Fruit fly (Drosophila melanogaster) whole organism, wandering third instar larva: ENCODE measurements around the gene Brr2.

Experiments used
- CG32264 ChIP-seq: fragments of 200-800 bp; sonication (Bioruptor generic); optimal IDR thresholded peaks from 2 replicates; lab custom pipeline; 2016; ENCODE audit warnings: missing biosample characterization, missing genetic modification characterization
- CG9705 ChIP-seq: fragments of 200-800 bp; sonication (Bioruptor generic); optimal IDR thresholded peaks from 2 replicates; lab custom pipeline; 2018; ENCODE audit warnings: missing biosample characterization, mild to moderate bottlenecking, missing genetic modification characterization
- CrebA ChIP-seq: fragments of 200-800 bp; sonication (Bioruptor generic); optimal IDR thresholded peaks from 2 replicates; lab custom pipeline; 2016; ENCODE audit warnings: missing biosample characterization, mild to moderate bottlenecking, missing genetic modification characterization, borderline replicate concordance
- Dfd ChIP-seq: fragments of >200 bp; optimal IDR thresholded peaks from 2 replicates; lab custom pipeline; 2017; ENCODE audit warnings: missing biosample characterization, missing genetic modification characterization
- Dif ChIP-seq: fragments of 200-275, 200-300 bp; sonication (Bioruptor generic); optimal IDR thresholded peaks from 2 replicates; lab custom pipeline; 2018; ENCODE audit warnings: missing biosample characterization, missing genetic modification characterization; ENCODE audit not compliant: partially characterized antibody
- HLH106 ChIP-seq: fragments of 200-800 bp; optimal IDR thresholded peaks from 3 replicates; lab custom pipeline; 2019; ENCODE audit warnings: missing biosample characterization, mild to moderate bottlenecking, missing genetic modification characterization, moderate library complexity
- Hr83 ChIP-seq: fragments of 200-300 bp; sonication (Bioruptor generic); optimal IDR thresholded peaks from 2 replicates; lab custom pipeline; 2016; ENCODE audit warnings: missing biosample characterization, mild to moderate bottlenecking, missing genetic modification characterization, moderate library complexity; ENCODE audit not compliant: poor library complexity, severe bottlenecking
- Jra ChIP-seq: sonication (Bioruptor generic); optimal IDR thresholded peaks from 2 replicates; lab custom pipeline; 2016; ENCODE audit warnings: missing biosample characterization, missing genetic modification characterization
- Mio ChIP-seq: sonication (Bioruptor generic); optimal IDR thresholded peaks from 2 replicates; lab custom pipeline; 2016; ENCODE audit warnings: missing biosample characterization, missing genetic modification characterization
- Rel ChIP-seq, 2 experiments: fragments of 200-800 bp; sonication (Bioruptor generic) in 1 of 2; optimal IDR thresholded peaks; 2 replicates in 1 of 2; 3 replicates in 1 of 2; lab custom pipeline; 2016 to 2019; ENCODE audit warnings: mild to moderate bottlenecking in 2 of 2, missing biosample characterization in 2 of 2, missing genetic modification characterization in 2 of 2, moderate library complexity in 1 of 2
- Vsx2 ChIP-seq: fragments of 200-300, 225-300 bp; sonication (Bioruptor generic); optimal IDR thresholded peaks from 2 replicates; lab custom pipeline; 2018; ENCODE audit warnings: missing biosample characterization, missing genetic modification characterization; ENCODE audit not compliant: partially characterized antibody
- dl ChIP-seq, 2 experiments: fragments of 175-275, 200-275 bp in 1 of 2; fragments of 200-275 bp in 1 of 2; sonication (Bioruptor generic); optimal IDR thresholded peaks; lab custom pipeline; 2018; ENCODE audit warnings: mild to moderate bottlenecking in 2 of 2, missing biosample characterization in 2 of 2, missing genetic modification characterization in 2 of 2, moderate library complexity in 2 of 2; ENCODE audit not compliant: partially characterized antibody in 2 of 2, insufficient read depth in 1 of 2
- dmrt93B ChIP-seq: fragments of 200-800 bp; sonication (Bioruptor generic); optimal IDR thresholded peaks from 2 replicates; lab custom pipeline; 2018; ENCODE audit warnings: missing biosample characterization, mild to moderate bottlenecking, missing genetic modification characterization
- dsf ChIP-seq: sonication (Bioruptor generic); optimal IDR thresholded peaks from 2 replicates; lab custom pipeline; 2016; ENCODE audit warnings: missing biosample characterization, missing genetic modification characterization, borderline replicate concordance
- foxo ChIP-seq, 2 experiments: fragments of 200-800 bp; sonication (Bioruptor generic); optimal IDR thresholded peaks; 2 replicates in 1 of 2; 3 replicates in 1 of 2; lab custom pipeline; 2016 to 2017; ENCODE audit warnings: missing biosample characterization in 2 of 2, missing genetic modification characterization in 2 of 2
- fru ChIP-seq: fragments of 200-800 bp; sonication (Bioruptor generic); optimal IDR thresholded peaks from 3 replicates; lab custom pipeline; 2016; ENCODE audit warnings: missing biosample characterization, mild to moderate bottlenecking, missing genetic modification characterization
- h ChIP-seq: fragments of 200-800 bp; sonication (Bioruptor generic); optimal IDR thresholded peaks from 3 replicates; lab custom pipeline; 2016; ENCODE audit warnings: missing biosample characterization, mild to moderate bottlenecking, missing genetic modification characterization
- jim ChIP-seq: fragments of 175-275, 200-325 bp; sonication (Bioruptor generic); optimal IDR thresholded peaks from 2 replicates; lab custom pipeline; 2016; ENCODE audit warnings: missing biosample characterization, mild to moderate bottlenecking, missing genetic modification characterization
- lola ChIP-seq: fragments of >200 bp; optimal IDR thresholded peaks from 2 replicates; lab custom pipeline; 2017; ENCODE audit warnings: missing biosample characterization, missing genetic modification characterization
- pan ChIP-seq: fragments of >200 bp; optimal IDR thresholded peaks from 2 replicates; lab custom pipeline; 2017
- psq ChIP-seq: fragments of 200-800 bp; sonication (Bioruptor generic); optimal IDR thresholded peaks from 3 replicates; lab custom pipeline; 2017; ENCODE audit warnings: missing biosample characterization, mild to moderate bottlenecking, missing genetic modification characterization, moderate library complexity
- rgr ChIP-seq: fragments of 200-800 bp; sonication (Bioruptor generic); optimal IDR thresholded peaks from 3 replicates; lab custom pipeline; 2016; ENCODE audit warnings: missing biosample characterization, mild to moderate bottlenecking, missing genetic modification characterization
- sage ChIP-seq: fragments of 200-800 bp; sonication (Bioruptor generic); optimal IDR thresholded peaks from 2 replicates; lab custom pipeline; 2016; ENCODE audit warnings: missing biosample characterization, mild to moderate bottlenecking, missing genetic modification characterization
- usp ChIP-seq: fragments of >200 bp; optimal IDR thresholded peaks from 2 replicates; lab custom pipeline; 2017; ENCODE audit warnings: missing biosample characterization, missing genetic modification characterization
- woc ChIP-seq: sonication (Bioruptor generic); optimal IDR thresholded peaks from 2 replicates; lab custom pipeline; 2016; ENCODE audit warnings: missing biosample characterization, mild to moderate bottlenecking, missing genetic modification characterization

The Brr2 gene

dm6 chr3L:15977565-15977964 is 9.9 kb upstream of the Brr2 start (continued):
- TF ChIP-seq rgr (GFP tag; lab: Kevin White, UChicago) = peak; percentile 88

- no peak for TF ChIP-seq Dif
Observed at dm6 chr3L:15976758-15977157, 9.1 kb upstream of the Brr2 start, which contains the start of gene CG17029. Gene CG17029 (plus strand): TSS chr3L:15976870.

- TF ChIP-seq dl (GFP tag; optimal IDR thresholded peaks at IDR 0.05; lab: Kevin White, UChicago; ENCODE audit: insufficient read depth in 1 of 2, partially characterized antibody in 2 of 2) (no peak), sage (GFP tag; lab: Kevin White, UChicago) (no peak), Rel (GFP tag; optimal IDR thresholded peaks at IDR 0.05; lab: Kevin White, UChicago) (no peak), Rel (tag; optimal IDR thresholded peaks at IDR 0.05; lab: Kevin White, UChicago) (no peak), Jra (GFP tag; lab: Kevin White, UChicago) (no peak), HLH106 (tag; lab: Kevin White, UChicago) (no peak), pan (no peak), Hr83 (GFP tag; lab: Kevin White, UChicago) (no peak), CG32264 (GFP tag; lab: Kevin White, UChicago) (no peak), rgr (GFP tag; lab: Kevin White, UChicago) (no peak), Vsx2 (GFP tag; lab: Kevin White, UChicago) (no peak), h (GFP tag; lab: Kevin White, UChicago) (no peak), dmrt93B (no peak)
Observed at dm6 chr3L:15975068-15975467, 7.4 kb upstream of the Brr2 start, which contains the start of gene CG17026. Gene CG17026 (plus strand): TSS chr3L:15975368.

dm6 chr3L:15974166-15974565 is 6.5 kb upstream of the Brr2 start:
- TF ChIP-seq Dfd (no peak), Mio (no peak), Jra (GFP tag; lab: Kevin White, UChicago) (no peak), lola (no peak), CG9705 (no peak), Vsx2 (GFP tag; lab: Kevin White, UChicago) (no peak), sage (GFP tag; lab: Kevin White, UChicago) (no peak), h (GFP tag; lab: Kevin White, UChicago) (no peak), jim (GFP tag; lab: Kevin White, UChicago) (no peak), CG32264 (GFP tag; lab: Kevin White, UChicago) (no peak), pan (no peak), Hr83 (GFP tag; lab: Kevin White, UChicago) (no peak), usp (no peak), CrebA (GFP tag; lab: Kevin White, UChicago) (no peak)
- TF ChIP-seq, all 38 proteins: peak for 0

- TF ChIP-seq fru (no peak), HLH106 (tag; lab: Kevin White, UChicago) (no peak), woc (GFP tag; lab: Kevin White, UChicago) (no peak), dsf (GFP tag; lab: Kevin White, UChicago) (no peak), foxo (GFP tag; optimal IDR thresholded peaks at IDR 0.05; lab: Kevin White, UChicago) (no peak), psq (GFP tag; lab: Kevin White, UChicago) (no peak)
Observed at dm6 chr3L:15968686-15969085, 1.0 kb upstream of the Brr2 start.

DNA sequence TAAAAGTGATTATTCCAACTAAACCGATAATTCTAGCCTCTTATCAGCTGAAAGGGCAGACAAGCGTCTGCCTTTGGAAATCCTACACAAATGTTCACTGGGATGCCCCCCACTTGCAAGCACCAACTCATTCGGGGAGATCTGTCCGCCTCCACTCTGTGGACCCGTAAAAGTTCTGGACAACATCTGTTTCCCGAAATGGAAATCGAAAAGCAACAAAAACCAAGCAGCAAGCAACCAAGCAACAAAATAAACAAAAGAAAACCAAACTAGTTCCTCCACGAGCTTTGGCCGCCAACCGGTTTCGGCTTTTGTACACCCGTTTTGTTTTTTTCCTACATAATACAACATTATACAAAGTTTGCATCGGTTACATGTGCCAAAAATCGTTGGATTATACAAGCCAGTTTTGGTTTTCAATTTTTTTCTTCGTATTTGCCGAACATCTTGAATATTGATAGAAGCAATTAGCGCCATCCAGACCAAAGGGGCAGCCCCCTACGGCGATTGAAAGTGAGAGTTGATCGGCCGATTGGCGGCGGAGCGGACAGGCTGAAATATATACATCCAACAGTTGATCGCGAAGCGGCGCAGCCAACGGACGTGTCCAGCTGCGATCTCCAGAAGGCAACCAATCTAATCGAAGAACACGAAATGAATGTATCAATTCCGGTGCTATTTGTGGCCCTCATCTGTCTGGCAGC is 8.9 kb downstream of the Brr2 start, which contains the start of gene CG17032:
CG17032 (plus strand) TSS at position 232 of the 704 bp plus-strand sequence.
- no peak for TF ChIP-seq Dfd
- TF ChIP-seq h (GFP tag; lab: Kevin White, UChicago) = no peak
- peak; percentile 22 for TF ChIP-seq psq (GFP tag; lab: Kevin White, UChicago)
- TF ChIP-seq Rel (GFP tag; optimal IDR thresholded peaks at IDR 0.05; lab: Kevin White, UChicago) = no peak
- peak; percentile 92 for TF ChIP-seq Rel (tag; optimal IDR thresholded peaks at IDR 0.05; lab: Kevin White, UChicago)
- no peak for TF ChIP-seq rgr (GFP tag; lab: Kevin White, UChicago)
